Fruit fly (Drosophila melanogaster): ENCODE data around the gene Gr5a.

Gene Gr5a

dm6 chrX:5723577-5723976, 43.2 kb downstream of the Gr5a start:
- TF ChIP-seq Eip78C (GFP tag): peak; percentile 55
- TF ChIP-seq Hr39 (GFP tag; optimal IDR thresholded peaks at IDR 0.05): no peak
- no peak for TF ChIP-seq Hr38 (GFP tag; optimal IDR thresholded peaks at IDR 0.05)
- peak; percentile 97 for TF ChIP-seq svp (GFP tag)
- TF ChIP-seq CG1621 (tag; optimal IDR thresholded peaks at IDR 0.05): no peak
- no peak for TF ChIP-seq CG9139 (GFP tag; optimal IDR thresholded peaks at IDR 0.05)
- no peak for TF ChIP-seq CG7368 (GFP tag; optimal IDR thresholded peaks at IDR 0.05)
- no peak for TF ChIP-seq OdsH (GFP tag; optimal IDR thresholded peaks at IDR 0.05)

DNA sequence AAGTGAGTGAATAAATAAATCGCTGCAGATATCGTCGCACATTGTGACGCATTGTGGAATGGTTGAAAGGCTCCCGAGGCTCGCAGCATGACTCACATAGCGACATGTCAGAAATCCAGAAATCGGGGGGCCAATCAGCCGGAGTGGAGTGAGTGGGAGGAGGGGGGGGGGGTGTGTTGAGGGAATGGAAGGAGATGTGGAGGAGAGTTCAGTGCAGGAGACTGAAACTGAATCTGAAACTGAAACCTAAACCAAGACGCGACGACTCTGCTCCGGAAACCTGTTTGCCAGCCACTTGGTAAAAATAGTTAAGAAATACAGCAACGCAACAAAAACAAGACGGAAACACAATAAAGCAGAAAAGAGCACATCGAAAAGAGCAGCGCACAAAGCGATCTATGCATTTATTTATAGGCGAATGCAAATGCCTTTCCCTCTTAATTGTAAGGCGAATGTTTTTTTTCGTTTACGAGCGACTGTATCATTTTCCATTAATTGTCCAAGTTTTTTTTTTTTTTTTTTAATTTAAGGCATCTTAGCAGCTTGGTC, 43.8 kb downstream of the Gr5a start:
- TF ChIP-seq CG6808 (GFP tag; optimal IDR thresholded peaks at IDR 0.05) (peak; percentile 52), ss (GFP tag; optimal IDR thresholded peaks at IDR 0.05) (peak in 1 of 2 experiments; percentile 57), Blimp-1 (GFP tag; optimal IDR thresholded peaks at IDR 0.05) (peak; percentile 31), CG11294 (GFP tag; IDR thresholded peaks at IDR 0.05) (no peak), CG1621 (tag; optimal IDR thresholded peaks at IDR 0.05) (peak; percentile 77)

- TF ChIP-seq CG8319 (GFP tag; optimal IDR thresholded peaks at IDR 0.05) (peak; percentile 68), spab (GFP tag; optimal IDR thresholded peaks at IDR 0.05) (peak; percentile 68), svp (GFP tag) (peak; percentile 86), CG4318 (GFP tag; optimal IDR thresholded peaks at IDR 0.05) (peak; percentile 89), net (GFP tag; optimal IDR thresholded peaks at IDR 0.05) (peak; percentile 88), ss (GFP tag; optimal IDR thresholded peaks at IDR 0.05) (peak; percentile 27 to 62), CG10631 (GFP tag; optimal IDR thresholded peaks at IDR 0.05) (peak; percentile 87), CG9139 (GFP tag; optimal IDR thresholded peaks at IDR 0.05) (no peak), CG8119 (GFP tag; IDR thresholded peaks at IDR 0.05) (peak; percentile 89), Hr38 (GFP tag; optimal IDR thresholded peaks at IDR 0.05) (peak; percentile 28), Met (GFP tag; optimal IDR thresholded peaks at IDR 0.05) (peak; percentile 65), lz (GFP tag; optimal IDR thresholded peaks at IDR 0.05) (peak; percentile 77), CG31627 (GFP tag; optimal IDR thresholded peaks at IDR 0.05) (peak; percentile 63), CG16779 (tag; optimal IDR thresholded peaks at IDR 0.05) (peak; percentile 35), CG7368 (GFP tag; optimal IDR thresholded peaks at IDR 0.05) (peak; percentile 85), fkh (GFP tag; optimal IDR thresholded peaks at IDR 0.05) (peak; percentile 83), Hr4 (GFP tag; optimal IDR thresholded peaks at IDR 0.05) (peak; percentile 94), CG15336 (GFP tag; IDR thresholded peaks at IDR 0.05) (peak; percentile 88), CG6163 (GFP tag; IDR thresholded peaks at IDR 0.05) (peak; percentile 93), CG3919 (GFP tag; optimal IDR thresholded peaks at IDR 0.05) (peak; percentile 89), Sox14 (GFP tag; optimal IDR thresholded peaks at IDR 0.05) (peak; percentile 89), CG6792 (GFP tag; optimal IDR thresholded peaks at IDR 0.05) (peak; percentile 81), acj6 (GFP tag; optimal IDR thresholded peaks at IDR 0.05) (peak; percentile 88), OdsH (GFP tag; optimal IDR thresholded peaks at IDR 0.05) (peak; percentile 90), Sox102F (GFP tag; optimal IDR thresholded peaks at IDR 0.05) (peak; percentile 51), CG32006 (GFP tag; optimal IDR thresholded peaks at IDR 0.05) (peak; percentile 94), cyc (GFP tag; optimal IDR thresholded peaks at IDR 0.05) (peak; percentile 73), salr (GFP tag; optimal IDR thresholded peaks at IDR 0.05) (peak; percentile 72 to 89), vri (GFP tag; optimal IDR thresholded peaks at IDR 0.05) (peak; percentile 43), Eip93F (GFP tag; optimal IDR thresholded peaks at IDR 0.05) (no peak), eg (GFP tag; IDR thresholded peaks at IDR 0.05) (peak; percentile 94), Ets96B (tag; optimal IDR thresholded peaks at IDR 0.05) (peak; percentile 78), CG11902 (GFP tag; optimal IDR thresholded peaks at IDR 0.05) (peak; percentile 59), CG6808 (GFP tag; optimal IDR thresholded peaks at IDR 0.05) (peak; percentile 69), CG6276 (GFP tag; optimal IDR thresholded peaks at IDR 0.05) (peak; percentile 87), CG8632 (GFP tag; optimal IDR thresholded peaks at IDR 0.05) (peak; percentile 77), pdm3 (GFP tag; optimal IDR thresholded peaks at IDR 0.05) (peak; percentile 90), Eip75B (GFP tag; optimal IDR thresholded peaks at IDR 0.05) (peak; percentile 87), esn (GFP tag; optimal IDR thresholded peaks at IDR 0.05) (peak; percentile 76), Hr39 (GFP tag; optimal IDR thresholded peaks at IDR 0.05) (peak; percentile 76), fd59A (GFP tag; optimal IDR thresholded peaks at IDR 0.05) (peak; percentile 76), Ets21C (GFP tag; optimal IDR thresholded peaks at IDR 0.05) (peak; percentile 46)
Observed at dm6 chrX:5724744-5725185, 44.3 kb downstream of the Gr5a start.
